Fruit fly (Drosophila melanogaster): ENCODE data around the gene CG9213.

Gene CG9213

dm6 chrX:15594230-15594857 lies 20.0 kb upstream of the CG9213 start (continued):
- TF ChIP-seq unc-4 (GFP tag; IDR thresholded peaks at IDR 0.05; ENCODE audit: partially characterized antibody) (0 out of 2 replicates have a peak, but pooled peaks have one; percentile 34), bab2 (GFP tag; optimal IDR thresholded peaks at IDR 0.05) (peak; percentile 25), CG3838 (GFP tag; optimal IDR thresholded peaks at IDR 0.05) (no peak), dysf (GFP tag; IDR thresholded peaks at IDR 0.05) (peak; percentile 55; the same call in 1 of the 3 replicates), CG5245 (GFP tag; optimal IDR thresholded peaks at IDR 0.05) (no peak), Meics (GFP tag; optimal IDR thresholded peaks at IDR 0.05) (peak; percentile 27), lbe (GFP tag; optimal IDR thresholded peaks at IDR 0.05) (peak; percentile 4), HLH3B (GFP tag; IDR thresholded peaks at IDR 0.05) (peak; percentile 49), Ets97D (GFP tag; optimal IDR thresholded peaks at IDR 0.05) (no peak), Max (GFP tag; optimal IDR thresholded peaks at IDR 0.05) (no peak), mam (GFP tag; optimal IDR thresholded peaks at IDR 0.05) (no peak), crc (GFP tag; optimal IDR thresholded peaks at IDR 0.05) (no peak), gcm2 (GFP tag; optimal IDR thresholded peaks at IDR 0.05) (no peak), zfh1 (GFP tag; IDR thresholded peaks at IDR 0.05) (peak; percentile 76; the same call in 2 of the 3 replicates), bsh (GFP tag; optimal IDR thresholded peaks at IDR 0.05) (peak in 1 of 2 experiments; percentile 2), sim (GFP tag; IDR thresholded peaks at IDR 0.05) (no peak), CG1832 (GFP tag; optimal IDR thresholded peaks at IDR 0.05) (no peak), CG4854 (GFP tag; optimal IDR thresholded peaks at IDR 0.05) (no peak), tap (tag; optimal IDR thresholded peaks at IDR 0.05) (no peak), CG8944 (GFP tag; optimal IDR thresholded peaks at IDR 0.05) (peak; percentile 9), CG3995 (GFP tag; optimal IDR thresholded peaks at IDR 0.05) (no peak), CG18599 (GFP tag; optimal IDR thresholded peaks at IDR 0.05) (no peak), nom (GFP tag; optimal IDR thresholded peaks at IDR 0.05) (no peak), schlank (tag; optimal IDR thresholded peaks at IDR 0.05) (no peak), Trl (optimal IDR thresholded peaks at IDR 0.05) (peak in 1 of 2 experiments; percentile 24), Trl (GFP tag; optimal IDR thresholded peaks at IDR 0.05) (no peak), CG6765 (GFP tag; optimal IDR thresholded peaks at IDR 0.05) (no peak), Hr39 (optimal IDR thresholded peaks at IDR 0.05) (no peak), corto (GFP tag; optimal IDR thresholded peaks at IDR 0.05) (no peak), pzg (GFP tag; optimal IDR thresholded peaks at IDR 0.05) (no peak), CG17829 (tag; optimal IDR thresholded peaks at IDR 0.05) (peak; percentile 24), CG18619 (GFP tag; optimal IDR thresholded peaks at IDR 0.05) (no peak), Xbp1 (GFP tag; optimal IDR thresholded peaks at IDR 0.05) (peak; percentile 65), Scr (GFP tag; IDR thresholded peaks at IDR 0.05; ENCODE audit: partially characterized antibody) (no peak; the same call in 1 of the 2 replicates), Chrac-16 (GFP tag; optimal IDR thresholded peaks at IDR 0.05) (peak; percentile 43), CG42726 (GFP tag; IDR thresholded peaks at IDR 0.05; ENCODE audit: partially characterized antibody) (peak; percentile 66), CG10366 (GFP tag; IDR thresholded peaks at IDR 0.05) (peak; percentile 20), CG17802 (tag; optimal IDR thresholded peaks at IDR 0.05) (no peak), CG32532 (GFP tag; IDR thresholded peaks at IDR 0.05) (peak; percentile 85), hkb (optimal IDR thresholded peaks at IDR 0.05) (no peak), hkb (GFP tag; IDR thresholded peaks at IDR 0.05) (no peak), CG15269 (tag; optimal IDR thresholded peaks at IDR 0.05) (no peak), ash1 (GFP tag; optimal IDR thresholded peaks at IDR 0.05) (no peak), CG32772 (GFP tag; IDR thresholded peaks at IDR 0.05) (peak; percentile 61), scrt (GFP tag; optimal IDR thresholded peaks at IDR 0.05) (no peak), CG32767 (GFP tag; IDR thresholded peaks at IDR 0.05) (no peak), CG9932 (GFP tag; IDR thresholded peaks at IDR 0.05) (peak; percentile 78), tup (GFP tag; optimal IDR thresholded peaks at IDR 0.05) (no peak), Dek (tag; optimal IDR thresholded peaks at IDR 0.05) (no peak), sna (GFP tag; IDR thresholded peaks at IDR 0.05; ENCODE audit: partially characterized antibody) (no peak), ATbp (GFP tag; optimal IDR thresholded peaks at IDR 0.05) (no peak)
